Fruit fly (Drosophila melanogaster) S2 (cell line): ENCODE measurements around the gene Eip63F-1.
A peak's percentile ranks its signal among the peaks of the same experiment; 100 is the strongest.

Experiments used
- CG8478 ChIP-seq: fragments of >200 bp; optimal IDR thresholded peaks from 2 replicates; lab custom pipeline; 2018
- CTCF ChIP-seq, 2 experiments: fragments of >200 bp; optimal IDR thresholded peaks; 2 replicates each; lab custom pipeline; 2018

Gene Eip63F-1

dm6 chr3L:3894413-3894812 lies 41.0 kb downstream of the Eip63F-1 start:
- TF ChIP-seq CTCF (optimal IDR thresholded peaks at IDR 0.05; lab: Kevin White, UChicago) (no peak), CG8478 (lab: Kevin White, UChicago) (no peak)

- TF ChIP-seq CTCF (optimal IDR thresholded peaks at IDR 0.05; lab: Kevin White, UChicago): no peak
- no peak for TF ChIP-seq CG8478 (lab: Kevin White, UChicago)
Observed at dm6 chr3L:3892154-3892624, 43.2 kb downstream of the Eip63F-1 start, which contains the start of gene Fie. Fie (plus strand) TSS chr3L:3892574.

- TF ChIP-seq CG8478 (lab: Kevin White, UChicago) (no peak), CTCF (optimal IDR thresholded peaks at IDR 0.05; lab: Kevin White, UChicago) (no peak)
Observed at dm6 chr3L:3890860-3891259, 44.6 kb downstream of the Eip63F-1 start.

dm6 chr3L:3887392-3887791 lies 48.0 kb downstream of the Eip63F-1 start:
- no peak for TF ChIP-seq CTCF (optimal IDR thresholded peaks at IDR 0.05; lab: Kevin White, UChicago)
- TF ChIP-seq CG8478 (lab: Kevin White, UChicago): no peak

- peak; percentile 60 to 64 for TF ChIP-seq CTCF (optimal IDR thresholded peaks at IDR 0.05; lab: Kevin White, UChicago)
- no peak for TF ChIP-seq CG8478 (lab: Kevin White, UChicago)
Observed at dm6 chr3L:3885933-3886332, 49.5 kb downstream of the Eip63F-1 start.

- TF ChIP-seq CTCF (optimal IDR thresholded peaks at IDR 0.05; lab: Kevin White, UChicago) (no peak), CG8478 (lab: Kevin White, UChicago) (no peak)
Observed at dm6 chr3L:3882046-3882445, 53.4 kb downstream of the Eip63F-1 start.

- TF ChIP-seq CTCF (optimal IDR thresholded peaks at IDR 0.05; lab: Kevin White, UChicago) (no peak), CG8478 (lab: Kevin White, UChicago) (no peak)
Observed at dm6 chr3L:3878734-3879310, 56.6 kb downstream of the Eip63F-1 start.

- no peak for TF ChIP-seq CG8478 (lab: Kevin White, UChicago)
- no peak for TF ChIP-seq CTCF (optimal IDR thresholded peaks at IDR 0.05; lab: Kevin White, UChicago)
Observed at dm6 chr3L:3876861-3877260, 58.6 kb downstream of the Eip63F-1 start.

dm6 chr3L:3875996-3876395 lies 59.4 kb downstream of the Eip63F-1 start:
- no peak for TF ChIP-seq CTCF (optimal IDR thresholded peaks at IDR 0.05; lab: Kevin White, UChicago)
- TF ChIP-seq CG8478 (lab: Kevin White, UChicago): no peak

- no peak for TF ChIP-seq CTCF (optimal IDR thresholded peaks at IDR 0.05; lab: Kevin White, UChicago)
Observed at dm6 chr3L:3875004-3875403, 60.4 kb downstream of the Eip63F-1 start.

- TF ChIP-seq CG8478 (lab: Kevin White, UChicago) (no peak), CTCF (optimal IDR thresholded peaks at IDR 0.05; lab: Kevin White, UChicago) (no peak)
Observed at dm6 chr3L:3873094-3873493, 62.3 kb downstream of the Eip63F-1 start.

- TF ChIP-seq CG8478 (lab: Kevin White, UChicago) (no peak), CTCF (optimal IDR thresholded peaks at IDR 0.05; lab: Kevin White, UChicago) (no peak)
Observed at dm6 chr3L:3871284-3871683, 64.1 kb downstream of the Eip63F-1 start.

dm6 chr3L:3868014-3868413 lies 67.4 kb downstream of the Eip63F-1 start:
- TF ChIP-seq CTCF (optimal IDR thresholded peaks at IDR 0.05; lab: Kevin White, UChicago) (no peak), CG8478 (lab: Kevin White, UChicago) (no peak)

- TF ChIP-seq CTCF (optimal IDR thresholded peaks at IDR 0.05; lab: Kevin White, UChicago) (no peak), CG8478 (lab: Kevin White, UChicago) (no peak)
Observed at dm6 chr3L:3866429-3866828, 69.0 kb downstream of the Eip63F-1 start.

- no peak for TF ChIP-seq CG8478 (lab: Kevin White, UChicago)
- no peak for TF ChIP-seq CTCF (optimal IDR thresholded peaks at IDR 0.05; lab: Kevin White, UChicago)
Observed at dm6 chr3L:3865290-3865891, 70.0 kb downstream of the Eip63F-1 start.

dm6 chr3L:3863462-3863861 lies 72.0 kb downstream of the Eip63F-1 start:
- TF ChIP-seq CG8478 (lab: Kevin White, UChicago): no peak
- no peak for TF ChIP-seq CTCF (optimal IDR thresholded peaks at IDR 0.05; lab: Kevin White, UChicago)
